Fruit fly (Drosophila melanogaster) whole organism, embryonic: ENCODE measurements around the gene Obp28a.
A peak's percentile ranks its signal among the peaks of the same experiment; 100 is the strongest.

ENCODE experiments used
- Atf6 ChIP-seq: fragments of 200-800 bp; sonication (Bioruptor generic); IDR thresholded peaks from 2 replicates; pipeline ENCODE4 v1.3.6; 2022; ENCODE audit warnings: missing biosample characterization, missing genetic modification characterization
- Awh ChIP-seq: fragments of 200-800 bp; sonication (Bioruptor generic); IDR thresholded peaks from 2 replicates; pipeline ENCODE4, ENCODE4 v1.3.6; 2022; ENCODE audit warnings: missing biosample characterization, missing genetic modification characterization
- Bteb2 ChIP-seq: fragments of 200-800 bp; sonication (Bioruptor generic); optimal IDR thresholded peaks from 2 replicates; lab custom pipeline; 2016; ENCODE audit warnings: missing biosample characterization, missing genetic modification characterization
- CG12071 ChIP-seq: fragments of 200-800 bp; sonication (Bioruptor generic); optimal IDR thresholded peaks from 3 replicates; lab custom pipeline; 2018; ENCODE audit warnings: missing biosample characterization, mild to moderate bottlenecking, missing genetic modification characterization
- CG12219 ChIP-seq: fragments of 200-800 bp; sonication (Bioruptor generic); optimal IDR thresholded peaks from 3 replicates; lab custom pipeline; 2018; ENCODE audit warnings: missing biosample characterization, mild to moderate bottlenecking, missing genetic modification characterization
- CG13123 ChIP-seq: fragments of 200-800 bp; sonication (Bioruptor generic); optimal IDR thresholded peaks from 2 replicates; lab custom pipeline; 2016; ENCODE audit warnings: missing biosample characterization, missing genetic modification characterization
- CG1647 ChIP-seq: fragments of 200-800 bp; sonication (Bioruptor generic); optimal IDR thresholded peaks from 3 replicates; lab custom pipeline; 2016; ENCODE audit warnings: missing biosample characterization, missing genetic modification characterization
- CG17361 ChIP-seq: fragments of 200-800 bp; sonication (Bioruptor generic); IDR thresholded peaks from 3 replicates; pipeline ENCODE4 v1.3.6; 2022; ENCODE audit warnings: missing biosample characterization, missing genetic modification characterization
- CG1792 ChIP-seq: fragments of 200-800 bp; sonication (Bioruptor generic); optimal IDR thresholded peaks from 2 replicates; lab custom pipeline; 2016; ENCODE audit warnings: missing biosample characterization, missing genetic modification characterization
- CG2116 ChIP-seq: fragments of 200-800 bp; sonication (Bioruptor generic); optimal IDR thresholded peaks from 3 replicates; lab custom pipeline; 2018; ENCODE audit warnings: missing biosample characterization, mild to moderate bottlenecking, missing genetic modification characterization
- CG2678 ChIP-seq: fragments of 200-800 bp; sonication (Bioruptor generic); optimal IDR thresholded peaks from 3 replicates; lab custom pipeline; 2019; ENCODE audit warnings: missing biosample characterization, mild to moderate bottlenecking, missing genetic modification characterization, moderate library complexity
- CG32532 ChIP-seq: fragments of 200-800 bp; sonication (Bioruptor generic); IDR thresholded peaks from 2 replicates; pipeline ENCODE4 v1.3.6; 2022; ENCODE audit warnings: missing biosample characterization, missing genetic modification characterization
- CG34422 ChIP-seq: fragments of 200-800 bp; sonication (Bioruptor generic); IDR thresholded peaks from 3 replicates; pipeline ENCODE4 v1.3.6; 2022; ENCODE audit warnings: missing biosample characterization, missing genetic modification characterization
- CG3838 ChIP-seq: fragments of 200-800 bp; sonication (Bioruptor generic); optimal IDR thresholded peaks from 3 replicates; lab custom pipeline; 2016; ENCODE audit warnings: missing biosample characterization, missing genetic modification characterization
- CG4424 ChIP-seq: fragments of 200-800 bp; sonication (Bioruptor generic); optimal IDR thresholded peaks from 3 replicates; lab custom pipeline; 2016; ENCODE audit warnings: missing biosample characterization, missing genetic modification characterization
- CG4820 ChIP-seq: fragments of 200-800 bp; sonication (Bioruptor generic); optimal IDR thresholded peaks from 3 replicates; lab custom pipeline; 2016; ENCODE audit warnings: missing biosample characterization, missing genetic modification characterization
- CG5180 ChIP-seq: fragments of 200-800 bp; sonication (Bioruptor generic); optimal IDR thresholded peaks from 3 replicates; lab custom pipeline; 2017; ENCODE audit warnings: missing biosample characterization, missing genetic modification characterization, mild to moderate bottlenecking, moderate library complexity, missing genetic modification reagents
- CG9437 ChIP-seq: fragments of 200-800 bp; sonication (Bioruptor generic); optimal IDR thresholded peaks from 2 replicates; lab custom pipeline; 2018; ENCODE audit warnings: missing biosample characterization, mild to moderate bottlenecking, missing genetic modification characterization
- CG9609 ChIP-seq: fragments of 200-800 bp; sonication (Bioruptor generic); optimal IDR thresholded peaks from 3 replicates; lab custom pipeline; 2016; ENCODE audit warnings: missing biosample characterization, missing genetic modification characterization
- Elba2 ChIP-seq: fragments of 200-800 bp; sonication (Bioruptor generic); optimal IDR thresholded peaks from 3 replicates; lab custom pipeline; 2016; ENCODE audit warnings: missing biosample characterization, missing genetic modification characterization
- HLH3B ChIP-seq: fragments of 200-800 bp; sonication (Bioruptor generic); IDR thresholded peaks from 2 replicates; pipeline ENCODE4 v1.3.6; 2022; ENCODE audit warnings: missing biosample characterization, missing genetic modification characterization
- HLH54F ChIP-seq: fragments of 200-800 bp; sonication (Bioruptor generic); optimal IDR thresholded peaks from 3 replicates; lab custom pipeline; 2016; ENCODE audit warnings: missing biosample characterization, missing genetic modification characterization
- Hand ChIP-seq: fragments of 200-800 bp; sonication (Bioruptor generic); optimal IDR thresholded peaks from 2 replicates; lab custom pipeline; 2017; ENCODE audit warnings: mild to moderate bottlenecking, missing biosample characterization, missing genetic modification reagents, missing genetic modification characterization
- Hmr ChIP-seq: fragments of 200-800 bp; sonication (Bioruptor generic); optimal IDR thresholded peaks from 3 replicates; lab custom pipeline; 2017; ENCODE audit warnings: mild to moderate bottlenecking, missing biosample characterization, missing genetic modification reagents, missing genetic modification characterization
- Hr3 ChIP-seq: fragments of 200-800 bp; sonication (Bioruptor generic); optimal IDR thresholded peaks from 3 replicates; lab custom pipeline; 2016; ENCODE audit warnings: missing biosample characterization, missing genetic modification characterization
- Jarid2 ChIP-seq: fragments of 200-800 bp; sonication (Bioruptor generic); optimal IDR thresholded peaks from 3 replicates; lab custom pipeline; 2017; ENCODE audit warnings: mild to moderate bottlenecking, missing biosample characterization, missing genetic modification reagents, missing genetic modification characterization
- MESR4 ChIP-seq: fragments of 200-800 bp; sonication (Bioruptor generic); optimal IDR thresholded peaks from 2 replicates; lab custom pipeline; 2018; ENCODE audit warnings: missing biosample characterization, mild to moderate bottlenecking, missing genetic modification characterization, moderate library complexity
- MTF-1 ChIP-seq: fragments of 200-800 bp; sonication (Bioruptor generic); optimal IDR thresholded peaks from 2 replicates; lab custom pipeline; 2018; ENCODE audit warnings: missing biosample characterization, mild to moderate bottlenecking, missing genetic modification characterization, borderline replicate concordance
- Mad ChIP-seq: fragments of 200-800 bp; sonication (Bioruptor generic); optimal IDR thresholded peaks from 2 replicates; lab custom pipeline; 2016; ENCODE audit warnings: missing biosample characterization, missing genetic modification characterization
- Ravus ChIP-seq: fragments of 200-800 bp; sonication (Bioruptor generic); IDR thresholded peaks from 2 replicates; pipeline ENCODE4 v1.3.6; 2022; ENCODE audit warnings: missing biosample characterization, missing genetic modification characterization
- Rfx ChIP-seq: fragments of 200-800 bp; sonication (Bioruptor generic); IDR thresholded peaks from 2 replicates; pipeline ENCODE4 v1.3.6; 2022; ENCODE audit warnings: missing biosample characterization, missing genetic modification characterization
- abd-A ChIP-seq: fragments of 200-800 bp; sonication (Bioruptor generic); optimal IDR thresholded peaks from 3 replicates; lab custom pipeline; 2019; ENCODE audit warnings: missing biosample characterization, mild to moderate bottlenecking, missing genetic modification characterization, moderate library complexity
- crol ChIP-seq: fragments of 200-800 bp; sonication (Bioruptor generic); IDR thresholded peaks from 2 replicates; pipeline ENCODE4 v1.3.6; 2022; ENCODE audit warnings: missing biosample characterization, missing genetic modification characterization
- dmrt99B ChIP-seq: fragments of 200-800 bp; sonication (Bioruptor generic); optimal IDR thresholded peaks from 2 replicates; lab custom pipeline; 2018; ENCODE audit warnings: missing biosample characterization, mild to moderate bottlenecking, missing genetic modification characterization, moderate library complexity
- dpn ChIP-seq, 2 experiments: fragments of 200-800 bp; sonication (Bioruptor generic); optimal IDR thresholded peaks; 3 replicates each; lab custom pipeline; 2016; ENCODE audit warnings: missing biosample characterization in 2 of 2, missing genetic modification characterization in 2 of 2
- ems ChIP-seq: fragments of 200-800 bp; sonication (Bioruptor generic); optimal IDR thresholded peaks from 3 replicates; lab custom pipeline; 2016; ENCODE audit warnings: missing biosample characterization, missing genetic modification characterization
- eve ChIP-seq, 2 experiments: fragments of >200 bp; optimal IDR thresholded peaks; 2 replicates each; lab custom pipeline; 2017; ENCODE audit warnings: missing biosample characterization in 2 of 2, missing genetic modification characterization in 2 of 2
- gcm ChIP-seq: fragments of 200-800 bp; sonication (Bioruptor generic); optimal IDR thresholded peaks from 2 replicates; lab custom pipeline; 2019; ENCODE audit warnings: missing biosample characterization, mild to moderate bottlenecking, missing genetic modification characterization, moderate library complexity
- gro ChIP-seq: fragments of 200-800 bp; sonication (Bioruptor generic); optimal IDR thresholded peaks from 2 replicates; lab custom pipeline; 2016; ENCODE audit warnings: missing biosample characterization, missing genetic modification characterization
- h ChIP-seq: fragments of >200 bp; optimal IDR thresholded peaks from 2 replicates; lab custom pipeline; 2017
- lilli ChIP-seq: fragments of 200-800 bp; sonication (Bioruptor generic); optimal IDR thresholded peaks from 3 replicates; lab custom pipeline; 2016; ENCODE audit warnings: missing biosample characterization, missing genetic modification characterization
- mirr ChIP-seq: fragments of 200-800 bp; sonication (Bioruptor generic); optimal IDR thresholded peaks from 3 replicates; lab custom pipeline; 2018; ENCODE audit warnings: missing biosample characterization, mild to moderate bottlenecking, missing genetic modification characterization
- oc ChIP-seq: fragments of 200-800 bp; sonication (Bioruptor generic); optimal IDR thresholded peaks from 2 replicates; lab custom pipeline; 2018; ENCODE audit warnings: missing biosample characterization, mild to moderate bottlenecking, missing genetic modification characterization, moderate library complexity
- p53 ChIP-seq: fragments of 200-800 bp; sonication (Bioruptor generic); optimal IDR thresholded peaks from 2 replicates; lab custom pipeline; 2016; ENCODE audit warnings: missing biosample characterization, missing genetic modification characterization
- row ChIP-seq: fragments of 200-800 bp; sonication (Bioruptor generic); IDR thresholded peaks from 3 replicates; pipeline ENCODE4 v1.3.6; 2022; ENCODE audit warnings: missing biosample characterization, missing genetic modification characterization
- salm ChIP-seq: fragments of 200-800 bp; sonication (Bioruptor generic); optimal IDR thresholded peaks from 2 replicates; lab custom pipeline; 2018; ENCODE audit warnings: missing biosample characterization, mild to moderate bottlenecking, missing genetic modification characterization
- seq ChIP-seq: fragments of 200-800 bp; sonication (Bioruptor generic); IDR thresholded peaks from 2 replicates; pipeline ENCODE4 v1.3.6; 2022; ENCODE audit warnings: missing biosample characterization, missing genetic modification characterization
- slbo ChIP-seq: fragments of 200-800 bp; sonication (Bioruptor generic); IDR thresholded peaks from 2 replicates; pipeline ENCODE4 v1.3.6; 2022; ENCODE audit warnings: missing biosample characterization, missing genetic modification characterization
- slp2 ChIP-seq: fragments of 200-800 bp; sonication (Bioruptor generic); optimal IDR thresholded peaks from 2 replicates; lab custom pipeline; 2016; ENCODE audit warnings: missing biosample characterization, missing genetic modification characterization
- sob ChIP-seq: fragments of 200-800 bp; sonication (Bioruptor generic); IDR thresholded peaks from 2 replicates; pipeline ENCODE4 v1.3.6; 2022; ENCODE audit warnings: missing biosample characterization, missing genetic modification characterization
- tap ChIP-seq: fragments of 200-800 bp; optimal IDR thresholded peaks from 3 replicates; lab custom pipeline; 2019; ENCODE audit warnings: missing biosample characterization, mild to moderate bottlenecking, missing genetic modification characterization, moderate library complexity
- zfh1 ChIP-seq: fragments of 200-800 bp; sonication (Bioruptor generic); IDR thresholded peaks from 3 replicates; pipeline ENCODE4 v1.3.6; 2022; ENCODE audit warnings: missing biosample characterization, missing genetic modification characterization

Gene Obp28a

DNA sequence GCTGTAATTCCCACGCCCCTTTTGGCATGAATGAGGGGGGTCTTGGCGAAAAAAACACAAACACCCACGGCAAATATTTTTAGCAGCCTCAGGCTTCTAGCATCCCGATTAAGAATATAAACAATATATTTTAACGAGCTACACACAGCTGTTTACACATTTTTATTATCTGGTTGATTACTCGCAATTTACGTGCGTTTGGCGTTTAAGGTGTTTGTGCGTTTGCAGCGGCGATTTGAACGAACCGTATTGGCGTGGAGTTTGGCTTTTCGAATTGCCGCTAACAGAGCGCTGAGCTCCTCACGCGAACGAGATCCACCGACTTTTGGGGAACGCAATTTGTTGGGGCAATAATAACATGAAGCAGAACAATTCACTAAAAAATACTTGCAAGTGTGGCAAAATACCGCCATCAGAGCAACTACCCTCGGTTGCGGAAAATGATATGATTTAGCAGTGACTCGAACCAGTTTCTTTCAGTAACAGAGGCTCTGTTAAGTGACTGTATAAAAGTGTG, 1.1 kb downstream of the Obp28a start, which contains the start of gene Ziz (continued):
- TF ChIP-seq CG1647 (GFP tag; lab: Kevin White, UChicago): no peak
- TF ChIP-seq CG3838: peak; percentile 19
- peak; percentile 19 for TF ChIP-seq CG9609 (GFP tag; lab: Kevin White, UChicago)
- peak; percentile 5 for TF ChIP-seq Bteb2 (GFP tag; lab: Kevin White, UChicago)
- TF ChIP-seq Atf6 (GFP tag; lab: Robert Waterston, UW): peak; percentile 68
- peak; percentile 67 for TF ChIP-seq CG12071
- peak; percentile 87 for TF ChIP-seq Hmr (GFP tag; lab: Kevin White, UChicago)
- peak in 1 of 2 experiments; percentile 42 for TF ChIP-seq dpn (GFP tag; optimal IDR thresholded peaks at IDR 0.05; lab: Kevin White, UChicago)
- TF ChIP-seq CG32532 (GFP tag; lab: Robert Waterston, UW): peak; percentile 54
- peak; percentile 57; the same call in 1 of the 2 replicates for TF ChIP-seq Awh
- TF ChIP-seq sob (GFP tag; lab: Robert Waterston, UW): no peak
- peak; percentile 14 for TF ChIP-seq lilli (GFP tag; lab: Kevin White, UChicago)
- peak; percentile 63 for TF ChIP-seq zfh1 (GFP tag; lab: Robert Waterston, UW)
- TF ChIP-seq CG2116 (GFP tag; lab: Kevin White, UChicago): peak; percentile 28
- TF ChIP-seq Hand (GFP tag; lab: Kevin White, UChicago): peak; percentile 59
- no peak for TF ChIP-seq CG13123 (GFP tag; lab: Kevin White, UChicago)
- TF ChIP-seq h: no peak
- peak; percentile 13 for TF ChIP-seq slp2 (GFP tag; lab: Kevin White, UChicago)
- TF ChIP-seq CG34422 (GFP tag; lab: Robert Waterston, UW): peak; percentile 68; the same call in 1 of the 3 replicates
- peak; percentile 58 for TF ChIP-seq ems (GFP tag; lab: Kevin White, UChicago)
- peak; percentile 78 for TF ChIP-seq gro
- TF ChIP-seq row (GFP tag; lab: Robert Waterston, UW): peak; percentile 28; the same call in 1 of the 3 replicates
- TF ChIP-seq HLH3B (GFP tag; lab: Robert Waterston, UW): peak; percentile 29; the same call in 1 of the 2 replicates
- peak; percentile 32 for TF ChIP-seq CG1792
- peak; percentile 4 for TF ChIP-seq gcm (GFP tag; lab: Kevin White, UChicago)
- TF ChIP-seq HLH54F (GFP tag; lab: Kevin White, UChicago): no peak
- TF ChIP-seq Elba2 (GFP tag; lab: Kevin White, UChicago): peak; percentile 14
- TF ChIP-seq slbo (GFP tag; lab: Robert Waterston, UW): peak; percentile 53
- no peak for TF ChIP-seq CG5180
- peak; percentile 2 for TF ChIP-seq dmrt99B (tag; lab: Kevin White, UChicago)
- peak; percentile 55 for TF ChIP-seq p53 (GFP tag; lab: Kevin White, UChicago)
- TF ChIP-seq CG2678 (tag; lab: Kevin White, UChicago): peak; percentile 58
- no peak for TF ChIP-seq CG4820 (GFP tag; lab: Kevin White, UChicago)
- peak; percentile 51 for TF ChIP-seq Mad (GFP tag; lab: Kevin White, UChicago)
- peak; percentile 97 for TF ChIP-seq Jarid2
- TF ChIP-seq tap (tag; lab: Kevin White, UChicago): peak; percentile 27
- TF ChIP-seq Rfx (GFP tag; lab: Robert Waterston, UW): peak; percentile 67
- TF ChIP-seq eve (GFP tag; optimal IDR thresholded peaks at IDR 0.05; lab: Kevin White, UChicago): no peak
- peak; percentile 70 for TF ChIP-seq mirr (GFP tag; lab: Kevin White, UChicago)
- no peak for TF ChIP-seq CG12219
- no peak for TF ChIP-seq Hr3 (GFP tag; lab: Kevin White, UChicago)
- TF ChIP-seq seq (GFP tag; lab: Robert Waterston, UW): no peak
- peak; percentile 62 for TF ChIP-seq MESR4 (GFP tag; lab: Kevin White, UChicago)
- TF ChIP-seq crol (GFP tag; lab: Robert Waterston, UW): no peak
- no peak for TF ChIP-seq CG9437 (GFP tag; lab: Kevin White, UChicago)
- peak; percentile 95 for TF ChIP-seq abd-A (tag; lab: Kevin White, UChicago)
- no peak for TF ChIP-seq Ravus
- peak; percentile 34; the same call in 1 of the 3 replicates for TF ChIP-seq CG17361 (GFP tag; lab: Robert Waterston, UW)
- peak; percentile 18 for TF ChIP-seq salm (tag; lab: Kevin White, UChicago)
- peak; percentile 12 for TF ChIP-seq CG4424 (GFP tag; lab: Kevin White, UChicago)
- peak; percentile 54 for TF ChIP-seq oc (tag; lab: Kevin White, UChicago)
- peak; percentile 43 for TF ChIP-seq MTF-1 (GFP tag; lab: Kevin White, UChicago)
